Fruit fly (Drosophila melanogaster) whole organism, embryonic: Measurements from ENCODE around the gene ATPsyngamma.

Experiments
- Atf6 ChIP-seq: fragments of 200-800 bp; sonication (Bioruptor generic); IDR thresholded peaks from 2 replicates; pipeline ENCODE4 v1.3.6; 2022; ENCODE audit warnings: missing biosample characterization, missing genetic modification characterization
- CG10431 ChIP-seq: fragments of 200-800 bp; sonication (Bioruptor generic); optimal IDR thresholded peaks from 3 replicates; lab custom pipeline; 2018; ENCODE audit warnings: missing biosample characterization, mild to moderate bottlenecking, missing genetic modification characterization
- CG11085 ChIP-seq: fragments of 200-800 bp; sonication (Bioruptor generic); IDR thresholded peaks from 2 replicates; pipeline ENCODE4 v1.3.6; 2022; ENCODE audit warnings: missing biosample characterization, missing genetic modification characterization
- CG11247 ChIP-seq: fragments of 200-800 bp; sonication (Bioruptor generic); IDR thresholded peaks from 2 replicates; pipeline ENCODE4 v1.3.6; 2022; ENCODE audit warnings: missing biosample characterization, missing genetic modification characterization
- CG13123 ChIP-seq: fragments of 200-800 bp; sonication (Bioruptor generic); optimal IDR thresholded peaks from 2 replicates; lab custom pipeline; 2016; ENCODE audit warnings: missing biosample characterization, missing genetic modification characterization
- CG17328 ChIP-seq: fragments of 200-800 bp; sonication (Bioruptor generic); IDR thresholded peaks from 2 replicates; pipeline ENCODE4 v1.3.6; 2022; ENCODE audit warnings: missing biosample characterization, missing genetic modification characterization
- CG17912 ChIP-seq: fragments of 200-800 bp; sonication (Bioruptor generic); optimal IDR thresholded peaks from 2 replicates; lab custom pipeline; 2018; ENCODE audit warnings: missing biosample characterization, mild to moderate bottlenecking, missing genetic modification characterization
- CG18262 ChIP-seq: fragments of 200-800 bp; optimal IDR thresholded peaks from 3 replicates; lab custom pipeline; 2019; ENCODE audit warnings: missing biosample characterization, mild to moderate bottlenecking, missing genetic modification characterization, moderate library complexity
- CG2199 ChIP-seq: fragments of 200-800 bp; sonication (Bioruptor generic); IDR thresholded peaks from 3 replicates; pipeline ENCODE4 v1.3.6; 2022; ENCODE audit warnings: missing biosample characterization, missing genetic modification characterization
- CG3163 ChIP-seq: fragments of 200-800 bp; sonication (Bioruptor generic); optimal IDR thresholded peaks from 3 replicates; lab custom pipeline; 2016; ENCODE audit warnings: missing biosample characterization, missing genetic modification characterization
- CG32532 ChIP-seq: fragments of 200-800 bp; sonication (Bioruptor generic); IDR thresholded peaks from 2 replicates; pipeline ENCODE4 v1.3.6; 2022; ENCODE audit warnings: missing biosample characterization, missing genetic modification characterization
- CG3726 ChIP-seq: fragments of 200-800 bp; sonication (Bioruptor generic); IDR thresholded peaks from 3 replicates; pipeline ENCODE4, ENCODE4 v1.3.6; 2022; ENCODE audit warnings: missing biosample characterization, missing genetic modification characterization
- CG4328 ChIP-seq: fragments of 200-800 bp; sonication (Bioruptor generic); optimal IDR thresholded peaks from 3 replicates; lab custom pipeline; 2017; ENCODE audit warnings: missing biosample characterization, missing genetic modification reagents, missing genetic modification characterization
- CG4404 ChIP-seq: fragments of 200-800 bp; sonication (Bioruptor generic); IDR thresholded peaks from 2 replicates; pipeline ENCODE4 v1.3.6; 2022; ENCODE audit warnings: missing biosample characterization, missing genetic modification characterization
- CG6689 ChIP-seq: fragments of 200-800 bp; sonication (Bioruptor generic); IDR thresholded peaks from 2 replicates; pipeline ENCODE4 v1.3.6; 2022; ENCODE audit warnings: missing biosample characterization, missing genetic modification characterization
- CG6765 ChIP-seq: fragments of 200-800 bp; sonication (Bioruptor generic); optimal IDR thresholded peaks from 3 replicates; lab custom pipeline; 2017; ENCODE audit warnings: missing biosample characterization, mild to moderate bottlenecking, missing genetic modification characterization
- CG6813 ChIP-seq: fragments of 200-800 bp; sonication (Bioruptor generic); optimal IDR thresholded peaks from 2 replicates; lab custom pipeline; 2017; ENCODE audit warnings: missing biosample characterization, missing genetic modification characterization, mild to moderate bottlenecking, moderate library complexity, missing genetic modification reagents
- CG7556 ChIP-seq: fragments of 200-800 bp; sonication (Bioruptor generic); optimal IDR thresholded peaks from 2 replicates; lab custom pipeline; 2017; ENCODE audit warnings: missing biosample characterization, mild to moderate bottlenecking, missing genetic modification characterization
- CG9797 ChIP-seq: fragments of 200-800 bp; sonication (Bioruptor generic); optimal IDR thresholded peaks from 3 replicates; lab custom pipeline; 2018; ENCODE audit warnings: missing biosample characterization, mild to moderate bottlenecking, missing genetic modification characterization
- NC2β ChIP-seq: fragments of 200-800 bp; sonication (Bioruptor generic); optimal IDR thresholded peaks from 2 replicates; lab custom pipeline; 2016; ENCODE audit warnings: missing biosample characterization, missing genetic modification characterization
- Oli ChIP-seq: fragments of 200-800 bp; sonication (Bioruptor generic); optimal IDR thresholded peaks from 2 replicates; lab custom pipeline; 2018; ENCODE audit warnings: missing biosample characterization, mild to moderate bottlenecking, missing genetic modification characterization, moderate library complexity
- Vsx1 ChIP-seq: fragments of 200-800 bp; sonication (Bioruptor generic); optimal IDR thresholded peaks from 2 replicates; lab custom pipeline; 2017; ENCODE audit warnings: missing biosample characterization, mild to moderate bottlenecking, missing genetic modification characterization, missing genetic modification reagents
- ab ChIP-seq: fragments of 200-800 bp; sonication (Bioruptor generic); optimal IDR thresholded peaks from 2 replicates; lab custom pipeline; 2016; ENCODE audit warnings: missing biosample characterization, missing genetic modification characterization
- az2 ChIP-seq: fragments of 200-800 bp; sonication (Bioruptor generic); optimal IDR thresholded peaks from 3 replicates; lab custom pipeline; 2016; ENCODE audit warnings: missing biosample characterization, missing genetic modification characterization
- bab2 ChIP-seq: fragments of 200-800 bp; sonication (Bioruptor generic); optimal IDR thresholded peaks from 2 replicates; lab custom pipeline; 2016; ENCODE audit warnings: missing biosample characterization, missing genetic modification characterization
- bsh ChIP-seq, 2 experiments: fragments of 200-800 bp; sonication (Bioruptor generic); optimal IDR thresholded peaks; 2 replicates each; lab custom pipeline; 2017 to 2018; ENCODE audit warnings: mild to moderate bottlenecking in 2 of 2, missing biosample characterization in 2 of 2, missing genetic modification characterization in 2 of 2, moderate library complexity in 1 of 2
- gem ChIP-seq: fragments of 200-800 bp; sonication (Bioruptor generic); optimal IDR thresholded peaks from 2 replicates; lab custom pipeline; 2019; ENCODE audit warnings: missing biosample characterization, mild to moderate bottlenecking, missing genetic modification characterization, moderate library complexity
- h ChIP-seq: fragments of >200 bp; optimal IDR thresholded peaks from 2 replicates; lab custom pipeline; 2017
- jumu ChIP-seq: fragments of 200-800 bp; sonication (Bioruptor generic); optimal IDR thresholded peaks from 3 replicates; lab custom pipeline; 2016; ENCODE audit warnings: missing biosample characterization, missing genetic modification characterization
- kni ChIP-seq: fragments of 200-800 bp; sonication (Bioruptor generic); optimal IDR thresholded peaks from 3 replicates; lab custom pipeline; 2017; ENCODE audit warnings: mild to moderate bottlenecking, missing biosample characterization, missing genetic modification reagents, missing genetic modification characterization
- lilli ChIP-seq: fragments of 200-800 bp; sonication (Bioruptor generic); optimal IDR thresholded peaks from 3 replicates; lab custom pipeline; 2016; ENCODE audit warnings: missing biosample characterization, missing genetic modification characterization
- otp ChIP-seq: fragments of 200-800 bp; sonication (Bioruptor generic); IDR thresholded peaks from 3 replicates; pipeline ENCODE4, ENCODE4 v1.3.6; 2022; ENCODE audit warnings: missing biosample characterization, missing genetic modification characterization
- pnt ChIP-seq: fragments of 200-800 bp; sonication (Bioruptor generic); optimal IDR thresholded peaks from 3 replicates; lab custom pipeline; 2016; ENCODE audit warnings: missing biosample characterization, missing genetic modification characterization
- pzg ChIP-seq: fragments of 200-800 bp; sonication (Bioruptor generic); optimal IDR thresholded peaks from 3 replicates; lab custom pipeline; 2018; ENCODE audit warnings: missing biosample characterization, mild to moderate bottlenecking, missing genetic modification characterization, moderate library complexity
- schlank ChIP-seq: fragments of 200-800 bp; sonication (Bioruptor generic); optimal IDR thresholded peaks from 2 replicates; lab custom pipeline; 2018; ENCODE audit warnings: missing biosample characterization, mild to moderate bottlenecking, missing genetic modification characterization
- shn ChIP-seq: fragments of 200-800 bp; sonication (Bioruptor generic); optimal IDR thresholded peaks from 3 replicates; lab custom pipeline; 2016; ENCODE audit warnings: missing biosample characterization, missing genetic modification characterization
- sisA ChIP-seq: fragments of 200-800 bp; sonication (Bioruptor generic); IDR thresholded peaks from 2 replicates; pipeline ENCODE4 v1.3.6; 2022; ENCODE audit warnings: missing biosample characterization, missing genetic modification characterization
- slp2 ChIP-seq: fragments of 200-800 bp; sonication (Bioruptor generic); optimal IDR thresholded peaks from 2 replicates; lab custom pipeline; 2016; ENCODE audit warnings: missing biosample characterization, missing genetic modification characterization
- tgo ChIP-seq: fragments of 200-800 bp; sonication (Bioruptor generic); IDR thresholded peaks from 3 replicates; pipeline ENCODE4 v1.3.6; 2022; ENCODE audit warnings: missing biosample characterization, missing genetic modification characterization
- toy ChIP-seq: fragments of 200-800 bp; sonication (Bioruptor generic); IDR thresholded peaks from 2 replicates; pipeline ENCODE4 v1.3.6; 2022; ENCODE audit warnings: missing biosample characterization, missing genetic modification characterization
- trem ChIP-seq: fragments of 200-800 bp; optimal IDR thresholded peaks from 3 replicates; lab custom pipeline; 2019; ENCODE audit warnings: missing biosample characterization, mild to moderate bottlenecking, missing genetic modification characterization, moderate library complexity
- ttk ChIP-seq: fragments of 200-800 bp; sonication (Bioruptor generic); IDR thresholded peaks from 2 replicates; pipeline ENCODE4 v2.1.2; 2022; ENCODE audit warnings: missing biosample characterization, missing genetic modification characterization
- tx ChIP-seq: fragments of 200-800 bp; sonication (Bioruptor generic); optimal IDR thresholded peaks from 2 replicates; lab custom pipeline; 2016; ENCODE audit warnings: missing biosample characterization, missing genetic modification characterization
- vfl ChIP-seq: fragments of 200-800 bp; sonication (Bioruptor generic); optimal IDR thresholded peaks from 2 replicates; lab custom pipeline; 2016; ENCODE audit warnings: missing biosample characterization, missing genetic modification characterization
- yki ChIP-seq: fragments of >200 bp; optimal IDR thresholded peaks from 3 replicates; lab custom pipeline; 2018

Gene ATPsyngamma

DNA sequence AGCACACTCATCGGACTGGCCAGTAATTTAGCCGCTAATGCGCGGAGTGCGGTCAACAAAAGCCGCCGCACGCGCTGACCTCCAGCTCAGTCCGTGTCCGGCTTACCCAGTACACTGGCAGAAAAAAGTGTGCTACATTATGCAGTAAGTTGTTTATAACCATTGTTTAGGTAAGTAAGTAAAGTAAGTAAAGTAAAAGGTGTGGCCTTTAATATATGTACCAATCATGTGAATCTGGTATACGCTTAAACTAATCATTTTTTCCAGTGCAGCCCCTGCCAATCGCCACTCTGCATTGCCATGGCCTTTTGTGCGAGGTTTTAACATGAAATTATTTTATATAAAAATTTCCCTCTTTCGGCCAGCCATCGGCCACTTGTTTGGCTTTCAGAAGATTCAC is 37.5 kb downstream of the ATPsyngamma start (continued):
- TF ChIP-seq CG3726 (GFP tag; lab: Robert Waterston, UW) (no peak), CG4404 (GFP tag; lab: Robert Waterston, UW) (no peak), pnt (GFP tag; lab: Kevin White, UChicago) (no peak), CG4328 (GFP tag; lab: Kevin White, UChicago) (no peak), Vsx1 (no peak), yki (no peak), shn (no peak), lilli (no peak), ab (no peak), CG17328 (peak; percentile 59), bab2 (GFP tag; lab: Kevin White, UChicago) (no peak), CG18262 (no peak), kni (GFP tag; lab: Kevin White, UChicago) (no peak), jumu (GFP tag; lab: Kevin White, UChicago) (no peak), az2 (GFP tag; lab: Kevin White, UChicago) (peak; percentile 11), tgo (GFP tag; lab: Robert Waterston, UW) (no peak), h (lab: Kevin White, UChicago) (no peak), trem (tag; lab: Kevin White, UChicago) (no peak), toy (GFP tag; lab: Robert Waterston, UW) (no peak), Oli (tag; lab: Kevin White, UChicago) (peak; percentile 18), NC2β (GFP tag; lab: Kevin White, UChicago) (no peak), CG11085 (GFP tag; lab: Robert Waterston, UW) (no peak), Atf6 (GFP tag; lab: Robert Waterston, UW) (no peak), CG10431 (GFP tag; lab: Kevin White, UChicago) (no peak), schlank (tag; lab: Kevin White, UChicago) (no peak), CG9797 (no peak), vfl (GFP tag; lab: Kevin White, UChicago) (no peak), CG17912 (GFP tag; lab: Kevin White, UChicago) (no peak), CG7556 (GFP tag; lab: Kevin White, UChicago) (no peak), CG13123 (GFP tag; lab: Kevin White, UChicago) (no peak), CG6813 (GFP tag; lab: Kevin White, UChicago) (no peak), otp (0 out of 3 replicates have a peak, but pooled peaks have one; percentile 7), ttk (GFP tag; lab: Robert Waterston, UW) (peak; percentile 41; the same call in 1 of the 2 replicates), pzg (no peak), CG2199 (GFP tag; lab: Robert Waterston, UW) (no peak), sisA (peak; percentile 49), CG3163 (GFP tag; lab: Kevin White, UChicago) (no peak), bsh (GFP tag; optimal IDR thresholded peaks at IDR 0.05; lab: Kevin White, UChicago) (peak in 1 of 2 experiments; percentile 40), CG11247 (GFP tag; lab: Robert Waterston, UW) (no peak), CG32532 (GFP tag; lab: Robert Waterston, UW) (no peak), gem (peak; percentile 35), slp2 (GFP tag; lab: Kevin White, UChicago) (no peak), tx (no peak), CG6689 (GFP tag; lab: Robert Waterston, UW) (0 out of 2 replicates have a peak, but pooled peaks have one; percentile 5), CG6765 (GFP tag; lab: Kevin White, UChicago) (no peak)
